Fruit fly (Drosophila melanogaster) whole organism, embryonic: ENCODE measurements around the gene CG31898.

ENCODE experiments used
- Atf6 ChIP-seq: fragments of 200-800 bp; sonication (Bioruptor generic); IDR thresholded peaks from 2 replicates; pipeline ENCODE4 v1.3.6; 2022; ENCODE audit warnings: missing biosample characterization, missing genetic modification characterization
- CG12071 ChIP-seq: fragments of 200-800 bp; sonication (Bioruptor generic); optimal IDR thresholded peaks from 3 replicates; lab custom pipeline; 2018; ENCODE audit warnings: missing biosample characterization, mild to moderate bottlenecking, missing genetic modification characterization
- CG14667 ChIP-seq: fragments of 200-800 bp; sonication (Bioruptor generic); IDR thresholded peaks from 2 replicates; pipeline ENCODE4 v1.3.6; 2022; ENCODE audit warnings: missing biosample characterization, missing genetic modification characterization
- CG14710 ChIP-seq: fragments of 200-800 bp; sonication (Bioruptor generic); optimal IDR thresholded peaks from 3 replicates; lab custom pipeline; 2019; ENCODE audit warnings: missing biosample characterization, mild to moderate bottlenecking, missing genetic modification characterization, moderate library complexity
- CG17912 ChIP-seq: fragments of 200-800 bp; sonication (Bioruptor generic); optimal IDR thresholded peaks from 2 replicates; lab custom pipeline; 2018; ENCODE audit warnings: missing biosample characterization, mild to moderate bottlenecking, missing genetic modification characterization
- CG18011 ChIP-seq: fragments of 200-800 bp; sonication (Bioruptor generic); optimal IDR thresholded peaks from 2 replicates; lab custom pipeline; 2017; ENCODE audit warnings: missing biosample characterization, missing genetic modification characterization, mild to moderate bottlenecking, moderate library complexity, missing genotype
- CG18619 ChIP-seq: fragments of 200-800 bp; sonication (Bioruptor generic); optimal IDR thresholded peaks from 3 replicates; lab custom pipeline; 2017; ENCODE audit warnings: missing biosample characterization, mild to moderate bottlenecking, missing genetic modification characterization
- CG2889 ChIP-seq: fragments of 200-800 bp; sonication (Bioruptor generic); IDR thresholded peaks from 3 replicates; pipeline ENCODE4 v1.3.6; 2022; ENCODE audit warnings: missing biosample characterization, missing genetic modification characterization
- CG32772 ChIP-seq: fragments of 200-800 bp; sonication (Bioruptor generic); IDR thresholded peaks from 2 replicates; pipeline ENCODE4 v1.3.6; 2022; ENCODE audit warnings: missing biosample characterization, missing genetic modification characterization
- CG3847 ChIP-seq: fragments of 200-800 bp; sonication (Bioruptor generic); IDR thresholded peaks from 2 replicates; pipeline ENCODE4 v1.3.6; 2022; ENCODE audit warnings: missing biosample characterization, missing genetic modification characterization
- CG6654 ChIP-seq: fragments of 200-800 bp; sonication (Bioruptor generic); optimal IDR thresholded peaks from 2 replicates; lab custom pipeline; 2017; ENCODE audit warnings: missing biosample characterization, mild to moderate bottlenecking, missing genetic modification characterization
- CG6813 ChIP-seq: fragments of 200-800 bp; sonication (Bioruptor generic); optimal IDR thresholded peaks from 2 replicates; lab custom pipeline; 2017; ENCODE audit warnings: missing biosample characterization, missing genetic modification characterization, mild to moderate bottlenecking, moderate library complexity, missing genetic modification reagents
- CG7928 ChIP-seq: fragments of 200-800 bp; sonication (Bioruptor generic); optimal IDR thresholded peaks from 2 replicates; lab custom pipeline; 2017; ENCODE audit warnings: missing biosample characterization, mild to moderate bottlenecking, missing genetic modification characterization
- CG8924 ChIP-seq: fragments of 200-800 bp; optimal IDR thresholded peaks from 3 replicates; lab custom pipeline; 2019; ENCODE audit warnings: missing biosample characterization, mild to moderate bottlenecking, missing genetic modification characterization, moderate library complexity
- CG8944 ChIP-seq: fragments of 200-800 bp; sonication (Bioruptor generic); optimal IDR thresholded peaks from 3 replicates; lab custom pipeline; 2016; ENCODE audit warnings: missing biosample characterization, missing genetic modification characterization
- CG9437 ChIP-seq: fragments of 200-800 bp; sonication (Bioruptor generic); optimal IDR thresholded peaks from 2 replicates; lab custom pipeline; 2018; ENCODE audit warnings: missing biosample characterization, mild to moderate bottlenecking, missing genetic modification characterization
- Elba2 ChIP-seq: fragments of 200-800 bp; sonication (Bioruptor generic); optimal IDR thresholded peaks from 3 replicates; lab custom pipeline; 2016; ENCODE audit warnings: missing biosample characterization, missing genetic modification characterization
- Ets65A ChIP-seq: fragments of 200-800 bp; sonication (Bioruptor generic); peaks from one replicate; lab custom pipeline; 2016; ENCODE audit warnings: missing biosample characterization, missing genetic modification characterization
- Fer3 ChIP-seq: fragments of 200-800 bp; sonication (Bioruptor generic); optimal IDR thresholded peaks from 2 replicates; lab custom pipeline; 2018; ENCODE audit warnings: missing biosample characterization, mild to moderate bottlenecking, missing genetic modification characterization, moderate library complexity
- Lim3 ChIP-seq: fragments of 200-800 bp; sonication (Bioruptor generic); IDR thresholded peaks from 2 replicates; pipeline ENCODE4 v1.3.6; 2022; ENCODE audit warnings: missing biosample characterization, missing genetic modification characterization
- NfI ChIP-seq: fragments of 200-800 bp; sonication (Bioruptor generic); optimal IDR thresholded peaks from 3 replicates; lab custom pipeline; 2018; ENCODE audit warnings: missing biosample characterization, mild to moderate bottlenecking, missing genetic modification characterization, moderate library complexity
- Six4 ChIP-seq: fragments of 200-800 bp; sonication (Bioruptor generic); optimal IDR thresholded peaks from 2 replicates; lab custom pipeline; 2016; ENCODE audit warnings: missing biosample characterization, missing genetic modification characterization
- Xrp1 ChIP-seq: fragments of 200-800 bp; sonication (Bioruptor generic); IDR thresholded peaks from 2 replicates; pipeline ENCODE4 v1.3.6; 2022; ENCODE audit warnings: missing biosample characterization, missing genetic modification characterization
- ab ChIP-seq: fragments of 200-800 bp; sonication (Bioruptor generic); optimal IDR thresholded peaks from 2 replicates; lab custom pipeline; 2016; ENCODE audit warnings: missing biosample characterization, missing genetic modification characterization
- ac ChIP-seq: fragments of 200-800 bp; sonication (Bioruptor generic); optimal IDR thresholded peaks from 3 replicates; lab custom pipeline; 2017; ENCODE audit warnings: missing biosample characterization, mild to moderate bottlenecking, missing genetic modification characterization
- chn ChIP-seq: fragments of 200-800 bp; sonication (Bioruptor generic); optimal IDR thresholded peaks from 2 replicates; lab custom pipeline; 2016; ENCODE audit warnings: missing biosample characterization, missing genetic modification characterization
- croc ChIP-seq: fragments of 200-800 bp; sonication (Bioruptor generic); conservative IDR thresholded peaks from 3 replicates; pipeline ENCODE4 v1.3.6; 2022; ENCODE audit warnings: missing biosample characterization, missing genetic modification characterization
- crp ChIP-seq, 2 experiments: fragments of 200-800 bp; sonication (Bioruptor generic); optimal IDR thresholded peaks; 2 replicates in 1 of 2; 3 replicates in 1 of 2; lab custom pipeline; 2017; ENCODE audit warnings: missing biosample characterization in 2 of 2, missing genetic modification characterization in 2 of 2, mild to moderate bottlenecking in 1 of 2, moderate library complexity in 1 of 2
- da ChIP-seq: fragments of 200-800 bp; sonication (Bioruptor generic); optimal IDR thresholded peaks from 2 replicates; lab custom pipeline; 2016; ENCODE audit warnings: missing biosample characterization, missing genetic modification characterization
- kay ChIP-seq: fragments of 200-800 bp; sonication (Bioruptor generic); optimal IDR thresholded peaks from 2 replicates; lab custom pipeline; 2016; ENCODE audit warnings: missing biosample characterization, missing genetic modification characterization
- kni ChIP-seq: fragments of 200-800 bp; sonication (Bioruptor generic); optimal IDR thresholded peaks from 3 replicates; lab custom pipeline; 2017; ENCODE audit warnings: mild to moderate bottlenecking, missing biosample characterization, missing genetic modification reagents, missing genetic modification characterization
- lov ChIP-seq, 2 experiments: fragments of 200-800 bp in 1 of 2; fragments of >200 bp in 1 of 2; sonication (Bioruptor generic) in 1 of 2; IDR thresholded peaks in 1 of 2; optimal IDR thresholded peaks in 1 of 2; 2 replicates in 1 of 2; 3 replicates in 1 of 2; pipeline versions ENCODE4 v1.3.6 to Lab custom; 2017 to 2022; ENCODE audit warnings: missing biosample characterization in 1 of 2, missing genetic modification characterization in 1 of 2
- luna ChIP-seq: fragments of 200-800 bp; sonication (Bioruptor generic); optimal IDR thresholded peaks from 2 replicates; lab custom pipeline; 2016; ENCODE audit warnings: missing biosample characterization, missing genetic modification characterization
- phol ChIP-seq: fragments of 200-800 bp; sonication (Bioruptor generic); optimal IDR thresholded peaks from 3 replicates; lab custom pipeline; 2018; ENCODE audit warnings: missing biosample characterization, mild to moderate bottlenecking, missing genetic modification characterization, moderate library complexity
- pita ChIP-seq: fragments of 200-800 bp; sonication (Bioruptor generic); optimal IDR thresholded peaks from 2 replicates; lab custom pipeline; 2017; ENCODE audit warnings: missing biosample characterization, mild to moderate bottlenecking, missing genetic modification characterization
- pnt ChIP-seq: fragments of 200-800 bp; sonication (Bioruptor generic); optimal IDR thresholded peaks from 3 replicates; lab custom pipeline; 2016; ENCODE audit warnings: missing biosample characterization, missing genetic modification characterization
- sens ChIP-seq: fragments of 200-800 bp; sonication (Bioruptor generic); peaks from one replicate; lab custom pipeline; 2016; ENCODE audit warnings: missing biosample characterization, missing genetic modification characterization
- sr ChIP-seq: fragments of 200-800 bp; sonication (Bioruptor generic); IDR thresholded peaks from 3 replicates; pipeline ENCODE4 v1.3.6; 2022; ENCODE audit warnings: missing biosample characterization, missing genetic modification characterization
- trh ChIP-seq: fragments of 200-800 bp; sonication (Bioruptor generic); optimal IDR thresholded peaks from 2 replicates; lab custom pipeline; 2016; ENCODE audit warnings: missing biosample characterization, missing genetic modification characterization

Gene CG31898

DNA sequence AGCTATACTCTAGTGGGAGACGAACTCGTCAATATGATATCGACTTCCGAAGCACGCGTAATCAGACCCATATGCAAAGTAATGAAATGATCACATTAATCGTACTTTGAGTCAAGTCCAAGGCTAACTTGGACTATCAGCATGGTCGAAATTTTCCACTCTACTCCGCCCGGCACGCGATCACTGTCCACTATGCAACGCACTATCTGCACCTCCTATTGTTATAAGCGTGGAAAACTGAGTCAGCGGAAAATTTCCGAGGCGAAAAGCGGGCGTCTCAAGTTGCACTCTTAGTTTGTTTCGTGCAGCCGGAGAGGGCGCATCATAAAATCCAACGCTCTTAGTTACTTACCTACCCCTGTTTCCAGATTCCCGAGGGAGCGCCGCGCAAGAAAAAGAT is 14.4 kb upstream of the CG31898 start:
- TF ChIP-seq lov (optimal IDR thresholded peaks at IDR 0.05; lab: Kevin White, UChicago) (no peak), lov (GFP tag; IDR thresholded peaks at IDR 0.05; lab: Robert Waterston, UW) (0 out of 3 replicates have a peak, but pooled peaks have one; percentile 30), NfI (GFP tag; lab: Kevin White, UChicago) (no peak), pita (GFP tag; lab: Kevin White, UChicago) (no peak), pnt (GFP tag; lab: Kevin White, UChicago) (no peak)

- no peak for TF ChIP-seq trh (GFP tag; lab: Kevin White, UChicago)
- no peak for TF ChIP-seq crp (GFP tag; optimal IDR thresholded peaks at IDR 0.05; lab: Kevin White, UChicago)
- TF ChIP-seq kni (GFP tag; lab: Kevin White, UChicago), result peak; percentile 21
Observed at dm6 chr2L:8389231-8389630, 11.0 kb upstream of the CG31898 start, which contains the start of gene CG42819. Gene CG42819, minus strand, starts transcription at chr2L:8389331.

dm6 chr2L:8392298-8392697 is 7.9 kb upstream of the CG31898 start, which contains the start of gene CG42820:
Gene CG42820, minus strand, starts transcription at chr2L:8392398.
- TF ChIP-seq Elba2 (GFP tag; lab: Kevin White, UChicago) (no peak), sens (GFP tag; lab: Kevin White, UChicago) (peak; percentile 21)
- TF ChIP-seq, all 482 proteins: peak for 1

dm6 chr2L:8393122-8393521 is 7.1 kb upstream of the CG31898 start, which contains the start of gene Acp29AB:
Gene Acp29AB, minus strand, starts transcription at chr2L:8393222.
- TF ChIP-seq CG12071 (GFP tag; lab: Kevin White, UChicago), result no peak
- no peak for TF ChIP-seq CG14667
- no peak for TF ChIP-seq da (GFP tag; lab: Kevin White, UChicago)
- TF ChIP-seq Lim3, result no peak
- no peak for TF ChIP-seq CG8924 (tag; lab: Kevin White, UChicago)
- TF ChIP-seq CG14710 (tag; lab: Kevin White, UChicago), result no peak
- no peak for TF ChIP-seq CG32772 (GFP tag; lab: Robert Waterston, UW)
- TF ChIP-seq CG7928, result no peak
- no peak for TF ChIP-seq Fer3 (tag; lab: Kevin White, UChicago)
- TF ChIP-seq CG6813, result no peak
- TF ChIP-seq CG8944 (GFP tag; lab: Kevin White, UChicago), result no peak
- no peak for TF ChIP-seq Atf6
- TF ChIP-seq, all 482 proteins: peak for 0

DNA sequence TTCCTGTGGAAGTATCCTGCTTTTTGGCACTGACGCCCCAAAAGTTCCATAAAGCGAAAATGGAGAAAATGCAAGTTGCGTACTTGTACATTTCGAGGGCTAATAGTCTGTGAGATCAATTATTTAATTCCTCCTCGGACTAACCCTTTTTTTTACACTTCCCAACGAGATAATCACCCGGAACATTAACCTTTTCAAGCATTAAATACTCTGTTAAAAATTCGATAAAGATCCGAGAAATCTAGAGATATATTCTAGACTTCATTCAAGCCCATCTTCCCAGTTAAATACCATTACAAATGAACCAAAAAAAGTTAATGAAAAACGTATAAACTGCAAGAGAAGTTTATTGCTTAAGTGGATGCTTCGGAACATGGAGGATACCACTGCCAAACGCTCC is 6.0 kb upstream of the CG31898 start, which contains the start of gene lectin-29Ca:
Gene lectin-29Ca, minus strand, starts transcription at position 101 of the 400 bp plus-strand sequence.
- TF ChIP-seq chn (GFP tag; lab: Kevin White, UChicago) (no peak), ac (GFP tag; lab: Kevin White, UChicago) (no peak)
- TF ChIP-seq, all 482 proteins: peak for 0

DNA sequence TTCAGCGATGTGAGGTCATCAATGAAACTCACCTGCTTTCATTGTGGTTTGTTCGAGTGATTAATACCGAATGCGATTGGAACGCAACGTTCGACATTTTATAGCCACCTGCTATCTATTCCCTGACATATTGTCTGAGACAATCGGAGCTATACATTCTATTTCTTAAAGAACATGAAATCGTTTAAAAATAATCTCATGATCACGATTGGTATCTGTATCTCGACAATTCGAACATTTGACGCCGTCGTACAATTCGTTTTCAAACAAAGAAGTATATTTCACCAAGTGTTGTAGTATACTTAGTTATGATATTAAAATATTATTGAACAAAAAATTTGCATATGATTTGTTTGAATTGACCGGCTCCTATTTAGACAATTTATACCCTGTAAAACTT is 5.4 kb upstream of the CG31898 start, which contains the start of gene Peritrophin-15b:
Gene Peritrophin-15b, minus strand, starts transcription at position 101 of the 400 bp plus-strand sequence.
- TF ChIP-seq CG3847 (GFP tag; lab: Robert Waterston, UW) (no peak), croc (GFP tag; lab: Robert Waterston, UW) (no peak)

DNA sequence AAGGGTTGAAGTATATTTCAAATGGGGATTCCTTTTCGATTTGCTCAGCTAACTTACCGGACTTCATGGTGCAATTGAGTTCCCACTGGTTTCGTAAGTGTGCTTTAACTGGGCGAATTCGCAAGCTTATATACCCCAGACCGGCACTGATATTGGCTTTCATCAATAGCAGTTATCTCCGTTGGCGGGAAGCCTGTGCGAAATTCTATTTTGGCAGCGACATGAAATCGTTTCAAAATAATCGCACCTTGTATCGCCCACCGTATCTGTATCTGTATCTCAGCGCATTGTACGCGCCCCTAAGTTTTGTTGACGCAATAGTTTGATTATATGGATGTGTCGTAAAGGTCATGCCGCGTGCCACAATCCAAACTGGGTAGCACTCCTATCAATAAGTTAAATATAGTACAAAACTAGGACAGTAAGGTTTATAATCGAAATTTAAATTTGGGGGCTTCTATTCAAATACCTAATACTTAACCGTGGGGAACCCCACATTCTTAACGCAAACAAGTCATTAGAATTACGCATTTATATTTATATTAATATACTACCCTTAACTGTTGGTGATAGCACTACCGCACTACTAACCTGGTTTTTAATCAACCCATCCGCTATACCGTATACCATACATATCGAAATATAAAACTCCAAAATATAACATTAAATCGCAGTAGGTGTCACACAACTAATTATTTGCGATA is 4.1 kb upstream of the CG31898 start, which contains the start of the genes Peritrophin-15a and CG13385:
Gene Peritrophin-15a, minus strand, starts transcription at position 101 of the 704 bp plus-strand sequence.
Gene CG13385, plus strand, starts transcription at position 654 of the 704 bp plus-strand sequence.
- no peak for TF ChIP-seq Ets65A
- no peak for TF ChIP-seq sr (GFP tag; lab: Robert Waterston, UW)
- TF ChIP-seq luna (GFP tag; lab: Kevin White, UChicago), result no peak
- TF ChIP-seq phol (tag; lab: Kevin White, UChicago), result no peak
- no peak for TF ChIP-seq CG17912 (GFP tag; lab: Kevin White, UChicago)
- no peak for TF ChIP-seq CG6654 (GFP tag; lab: Kevin White, UChicago)
- TF ChIP-seq CG18619, result no peak
- no peak for TF ChIP-seq Xrp1 (GFP tag; lab: Robert Waterston, UW)
- TF ChIP-seq CG9437, result no peak
- TF ChIP-seq CG8944 (GFP tag; lab: Kevin White, UChicago), result no peak
- TF ChIP-seq CG2889 (GFP tag; lab: Robert Waterston, UW), result no peak
- TF ChIP-seq NfI (GFP tag; lab: Kevin White, UChicago), result no peak
- no peak for TF ChIP-seq Six4 (GFP tag; lab: Kevin White, UChicago)
- no peak for TF ChIP-seq kay (GFP tag; lab: Kevin White, UChicago)
- TF ChIP-seq CG18011 (GFP tag; lab: Kevin White, UChicago), result no peak
- no peak for TF ChIP-seq ab
